Worm (Caenorhabditis elegans): Measurements from ENCODE around the gene K02C4.3.
A peak's percentile ranks its signal among the peaks of the same experiment; 100 is the strongest.

Gene K02C4.3

ce11 chrII:8093283-8093682, 6.6 kb upstream of the K02C4.3 start:
- TF ChIP-seq nhr-21 (tag; optimal IDR thresholded peaks at IDR 0.05) (no peak), ztf-1 (GFP tag; conservative IDR thresholded peaks at IDR 0.05) (no peak), ceh-82 (tag; optimal IDR thresholded peaks at IDR 0.05) (no peak), aly-2 (tag; optimal IDR thresholded peaks at IDR 0.05) (no peak), blmp-1 (tag; optimal IDR thresholded peaks at IDR 0.05; ENCODE audit: insufficient read depth) (no peak), ZK546.5 (tag; optimal IDR thresholded peaks at IDR 0.05) (no peak), peb-1 (tag; optimal IDR thresholded peaks at IDR 0.05) (no peak), R02D3.7 (tag; optimal IDR thresholded peaks at IDR 0.05) (no peak), F13H6.1 (tag; optimal IDR thresholded peaks at IDR 0.05) (no peak), elt-1 (tag; optimal IDR thresholded peaks at IDR 0.05) (no peak), dmd-4 (tag; optimal IDR thresholded peaks at IDR 0.05) (no peak), unc-39 (tag; optimal IDR thresholded peaks at IDR 0.05) (no peak), zag-1 (tag; optimal IDR thresholded peaks at IDR 0.05) (no peak), lsy-2 (tag; optimal IDR thresholded peaks at IDR 0.05) (no peak), mbf-1 (tag; optimal IDR thresholded peaks at IDR 0.05) (no peak), C34F6.9 (tag; optimal IDR thresholded peaks at IDR 0.05) (no peak), fos-1 (tag; optimal IDR thresholded peaks at IDR 0.05) (no peak), egl-27 (tag; optimal IDR thresholded peaks at IDR 0.05) (no peak), nhr-11 (tag; optimal IDR thresholded peaks at IDR 0.05) (no peak)

ce11 chrII:8092537-8092936, 5.9 kb upstream of the K02C4.3 start, which contains the start of gene ltd-1:
Gene ltd-1 (minus strand): TSS chrII:8092754.
- TF ChIP-seq sma-3 (GFP tag; optimal IDR thresholded peaks at IDR 0.05) (no peak), ZK546.5 (tag; optimal IDR thresholded peaks at IDR 0.05) (no peak), nhr-25 (tag; optimal IDR thresholded peaks at IDR 0.05) (no peak), mdl-1 (tag; optimal IDR thresholded peaks at IDR 0.05) (no peak), skn-1 (tag; optimal IDR thresholded peaks at IDR 0.05) (no peak), dmd-4 (tag; optimal IDR thresholded peaks at IDR 0.05) (no peak), unc-39 (tag; optimal IDR thresholded peaks at IDR 0.05) (no peak), nhr-23 (tag; optimal IDR thresholded peaks at IDR 0.05) (no peak), nhr-11 (tag; optimal IDR thresholded peaks at IDR 0.05) (no peak), snpc-4 (tag; optimal IDR thresholded peaks at IDR 0.05) (no peak)

ce11 chrII:8091528-8091927, 4.9 kb upstream of the K02C4.3 start:
- TF ChIP-seq ZK546.5 (tag; optimal IDR thresholded peaks at IDR 0.05) (no peak), egl-27 (tag; optimal IDR thresholded peaks at IDR 0.05) (peak; percentile 63), nhr-21 (tag; optimal IDR thresholded peaks at IDR 0.05) (peak; percentile 55), Y55F3AM.14 (GFP tag; optimal IDR thresholded peaks at IDR 0.05) (no peak), elt-3 (tag; optimal IDR thresholded peaks at IDR 0.05) (no peak), sma-3 (GFP tag; optimal IDR thresholded peaks at IDR 0.05) (peak; percentile 84), unc-55 (GFP tag; optimal IDR thresholded peaks at IDR 0.05) (peak; percentile 64), elt-1 (tag; optimal IDR thresholded peaks at IDR 0.05) (no peak), crh-2 (tag; optimal IDR thresholded peaks at IDR 0.05) (peak; percentile 69), nhr-237 (tag; optimal IDR thresholded peaks at IDR 0.05) (no peak), lin-39 (tag; optimal IDR thresholded peaks at IDR 0.05) (no peak), mab-5 (tag; optimal IDR thresholded peaks at IDR 0.05) (no peak), gmeb-1 (tag; optimal IDR thresholded peaks at IDR 0.05) (peak; percentile 74), nhr-129 (tag; optimal IDR thresholded peaks at IDR 0.05) (peak; percentile 85), fos-1 (tag; optimal IDR thresholded peaks at IDR 0.05) (peak; percentile 78), skn-1 (tag; optimal IDR thresholded peaks at IDR 0.05) (peak; percentile 14), nhr-6 (tag; optimal IDR thresholded peaks at IDR 0.05) (no peak), F13H6.1 (tag; optimal IDR thresholded peaks at IDR 0.05) (peak; percentile 63), blmp-1 (tag; optimal IDR thresholded peaks at IDR 0.05; ENCODE audit: insufficient read depth) (peak; percentile 28), mdl-1 (tag; optimal IDR thresholded peaks at IDR 0.05) (peak; percentile 24 to 34), ceh-16 (tag; optimal IDR thresholded peaks at IDR 0.05) (peak; percentile 12), lin-13 (GFP tag; optimal IDR thresholded peaks at IDR 0.05) (peak; percentile 71), zag-1 (tag; optimal IDR thresholded peaks at IDR 0.05) (no peak), sem-4 (tag; optimal IDR thresholded peaks at IDR 0.05) (no peak), unc-62 (GFP tag; optimal IDR thresholded peaks at IDR 0.05) (no peak), nhr-25 (tag; optimal IDR thresholded peaks at IDR 0.05) (peak; percentile 59), ama-1 (optimal IDR thresholded peaks at IDR 0.05) (peak; percentile 84), lsy-2 (tag; optimal IDR thresholded peaks at IDR 0.05) (peak; percentile 51), ztf-4 (tag; optimal IDR thresholded peaks at IDR 0.05) (no peak), sma-9 (GFP tag; optimal IDR thresholded peaks at IDR 0.05) (peak; percentile 67), sma-9 (tag; optimal IDR thresholded peaks at IDR 0.05) (no peak), snpc-4 (tag; optimal IDR thresholded peaks at IDR 0.05) (peak; percentile 98), C34F6.9 (tag; optimal IDR thresholded peaks at IDR 0.05) (peak; percentile 18), alr-1 (tag; optimal IDR thresholded peaks at IDR 0.05) (no peak), ztf-1 (GFP tag; conservative IDR thresholded peaks at IDR 0.05) (no peak), ceh-82 (tag; optimal IDR thresholded peaks at IDR 0.05) (no peak), lin-11 (tag; optimal IDR thresholded peaks at IDR 0.05) (no peak), nhr-11 (tag; optimal IDR thresholded peaks at IDR 0.05) (no peak), R02D3.7 (tag; optimal IDR thresholded peaks at IDR 0.05) (no peak), dmd-4 (tag; optimal IDR thresholded peaks at IDR 0.05) (no peak)
